Worm (Caenorhabditis elegans) whole organism, early embryonic: Measurements from ENCODE around the gene K02F6.7.

Source experiments
- ama-1 ChIP-seq: fragments of 150-350 bp; optimal IDR thresholded peaks from 2 replicates; lab custom pipeline; 2014
- ceh-36 ChIP-seq: sonication (generic microtip); optimal IDR thresholded peaks from 2 replicates; lab custom pipeline; 2016; ENCODE audit warnings: missing genetic modification characterization, inconsistent platforms, missing compliant biosample characterization
- hmg-4 ChIP-seq: fragments of 200-800 bp; sonication (Bioruptor generic); optimal IDR thresholded peaks from 2 replicates; lab custom pipeline; 2018; ENCODE audit warnings: mild to moderate bottlenecking, missing genetic modification characterization, missing compliant biosample characterization

ce11 chrII:2478543-2478942 is 59.1 kb downstream of the K02F6.7 start, which contains the start of gene mnat-1:
- TF ChIP-seq ceh-36 (tag; lab: Kevin White, UChicago) (no peak), hmg-4 (GFP tag; lab: Kevin White, UChicago) (no peak), ama-1 (lab: Kevin White, UChicago) (no peak)
